Fruit fly (Drosophila melanogaster): ENCODE measurements around the gene Septin1.

Gene Septin1

DNA sequence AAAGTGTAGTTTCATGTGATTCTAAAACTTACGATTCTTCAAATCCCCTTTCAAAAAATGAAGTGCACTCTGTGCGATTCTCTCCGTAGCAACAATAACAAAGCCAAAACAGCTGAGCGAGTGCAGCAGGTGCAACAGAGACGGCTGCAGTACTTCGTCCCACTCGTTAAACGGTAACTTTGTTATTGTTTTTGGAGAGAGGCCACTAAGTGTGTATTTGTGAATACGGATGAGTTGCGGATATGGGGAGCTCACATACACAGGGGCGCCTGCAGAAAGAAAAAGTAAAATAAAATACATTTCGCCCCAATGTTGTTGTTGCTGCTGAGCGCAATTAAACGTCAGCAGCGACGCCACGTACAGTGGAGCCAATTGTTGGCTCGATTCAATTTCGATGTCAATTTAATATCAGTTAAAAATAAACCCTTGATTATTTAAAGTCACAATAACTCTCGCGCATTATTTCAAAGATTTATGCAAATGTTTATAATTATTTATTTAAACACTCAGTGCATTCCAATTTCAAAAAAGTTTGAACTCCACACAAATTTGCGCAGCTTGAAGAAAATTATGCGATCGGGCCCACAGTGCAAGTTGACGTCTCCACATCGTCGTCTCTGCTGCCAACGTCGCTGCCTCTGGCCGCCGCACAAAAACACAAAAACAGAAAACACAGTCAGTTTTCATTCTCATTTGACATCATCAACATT lies 9.4 kb downstream of the Septin1 start (continued):
- peak; percentile 99 for TF ChIP-seq CG31441 (GFP tag; IDR thresholded peaks at IDR 0.05)
- peak; percentile 99 for TF ChIP-seq CG7839 (tag; optimal IDR thresholded peaks at IDR 0.05)
- peak; percentile 87 for TF ChIP-seq CG3065 (GFP tag; optimal IDR thresholded peaks at IDR 0.05)
- peak; percentile 93 for TF ChIP-seq jigr1 (GFP tag; IDR thresholded peaks at IDR 0.05)
- TF ChIP-seq CG8388 (GFP tag; optimal IDR thresholded peaks at IDR 0.05), result peak; percentile 96
- peak; percentile 95 for TF ChIP-seq chm (GFP tag; IDR thresholded peaks at IDR 0.05)
- peak; percentile 99 for TF ChIP-seq CG15269 (tag; optimal IDR thresholded peaks at IDR 0.05)
- TF ChIP-seq ranshi (GFP tag; IDR thresholded peaks at IDR 0.05), result peak; percentile 96
- peak; percentile 99 for TF ChIP-seq sens (GFP tag)
- TF ChIP-seq dmrt99B (tag; optimal IDR thresholded peaks at IDR 0.05), result peak; percentile 99
- peak; percentile 98 for TF ChIP-seq gcm (GFP tag; optimal IDR thresholded peaks at IDR 0.05)
- peak; percentile 97 for TF ChIP-seq CG13894 (tag; optimal IDR thresholded peaks at IDR 0.05)
- peak; percentile 78 for TF ChIP-seq CkIIα-i1 (GFP tag; IDR thresholded peaks at IDR 0.05)
- peak; percentile 96 for TF ChIP-seq Ada2b (GFP tag; IDR thresholded peaks at IDR 0.05)
- TF ChIP-seq Mad (GFP tag; optimal IDR thresholded peaks at IDR 0.05), result peak; percentile 98
- TF ChIP-seq ab (GFP tag; optimal IDR thresholded peaks at IDR 0.05), result peak; percentile 71
- TF ChIP-seq fd102C (GFP tag; optimal IDR thresholded peaks at IDR 0.05), result peak; percentile 43
- TF ChIP-seq CG7556 (GFP tag; optimal IDR thresholded peaks at IDR 0.05), result peak; percentile 98
- TF ChIP-seq BEAF-32 (GFP tag; optimal IDR thresholded peaks at IDR 0.05), result peak; percentile 26
- peak; percentile 94 for TF ChIP-seq Gug (GFP tag; IDR thresholded peaks at IDR 0.05)
- peak; percentile 88 for TF ChIP-seq CG31365 (tag; optimal IDR thresholded peaks at IDR 0.05)
- peak; percentile 94 for TF ChIP-seq CG11247 (GFP tag; IDR thresholded peaks at IDR 0.05)
- peak; percentile 96 to 98 for TF ChIP-seq Hr51 (GFP tag; optimal IDR thresholded peaks at IDR 0.05)
- TF ChIP-seq Usf (GFP tag; optimal IDR thresholded peaks at IDR 0.05), result peak; percentile 87
- peak; percentile 94 for TF ChIP-seq Taf1 (GFP tag; IDR thresholded peaks at IDR 0.05)
- TF ChIP-seq run (tag; optimal IDR thresholded peaks at IDR 0.05), result peak; percentile 96
- TF ChIP-seq CG11504 (tag; optimal IDR thresholded peaks at IDR 0.05), result peak; percentile 98
- TF ChIP-seq org-1 (GFP tag; optimal IDR thresholded peaks at IDR 0.05), result peak; percentile 98
- peak; percentile 18 for TF ChIP-seq pzg (GFP tag; optimal IDR thresholded peaks at IDR 0.05)
- peak; percentile 99 for TF ChIP-seq Ets65A (GFP tag)
- peak; percentile 86 for TF ChIP-seq CG10959 (GFP tag; IDR thresholded peaks at IDR 0.05)
- no peak for TF ChIP-seq pita (GFP tag; optimal IDR thresholded peaks at IDR 0.05)
- TF ChIP-seq Vsx1 (GFP tag; optimal IDR thresholded peaks at IDR 0.05), result peak; percentile 96
- peak; percentile 39 to 83 for TF ChIP-seq insv (GFP tag; optimal IDR thresholded peaks at IDR 0.05)
- TF ChIP-seq CG34422 (GFP tag; IDR thresholded peaks at IDR 0.05), result peak; percentile 97
- peak; percentile 95 for TF ChIP-seq corto (GFP tag; optimal IDR thresholded peaks at IDR 0.05)
- no peak for TF ChIP-seq CG1832 (GFP tag; optimal IDR thresholded peaks at IDR 0.05)
- TF ChIP-seq CG18011 (GFP tag; optimal IDR thresholded peaks at IDR 0.05), result peak; percentile 90
- TF ChIP-seq Atf3 (GFP tag; optimal IDR thresholded peaks at IDR 0.05), result peak; percentile 91
- peak; percentile 82 for TF ChIP-seq E2f2 (GFP tag; IDR thresholded peaks at IDR 0.05)
- TF ChIP-seq Doc3 (GFP tag; IDR thresholded peaks at IDR 0.05; ENCODE audit: partially characterized antibody), result no peak
- TF ChIP-seq Myb (GFP tag; optimal IDR thresholded peaks at IDR 0.05), result peak; percentile 83
- peak; percentile 93 for TF ChIP-seq CG17328 (GFP tag; IDR thresholded peaks at IDR 0.05)
- peak; percentile 32 for TF ChIP-seq Dp (GFP tag; optimal IDR thresholded peaks at IDR 0.05)
- peak; percentile 98 for TF ChIP-seq seq (GFP tag; IDR thresholded peaks at IDR 0.05)
- no peak for TF ChIP-seq br (optimal IDR thresholded peaks at IDR 0.05)
- peak; percentile 27 for TF ChIP-seq CG15479 (GFP tag; optimal IDR thresholded peaks at IDR 0.05)
- TF ChIP-seq dan (GFP tag; IDR thresholded peaks at IDR 0.05), result no peak; the same call in none of the 2 replicates
- TF ChIP-seq CG7786 (GFP tag; optimal IDR thresholded peaks at IDR 0.05), result peak; percentile 96
- TF ChIP-seq ash1 (GFP tag; optimal IDR thresholded peaks at IDR 0.05), result peak; percentile 49

All from whole organism, embryonic.